Worm (Caenorhabditis elegans): ENCODE data around the gene ZC196.4.

- TF ChIP-seq ceh-36 (tag; optimal IDR thresholded peaks at IDR 0.05), result no peak
- no peak for TF ChIP-seq ama-1 (optimal IDR thresholded peaks at IDR 0.05)
- TF ChIP-seq hmg-4 (GFP tag; optimal IDR thresholded peaks at IDR 0.05), result no peak
- TF ChIP-seq tbx-37 (GFP tag; conservative IDR thresholded peaks at IDR 0.05), result no peak
- TF ChIP-seq tbx-11 (GFP tag; IDR thresholded peaks at IDR 0.05), result no peak
- no peak for TF ChIP-seq flt-1 (GFP tag; IDR thresholded peaks at IDR 0.05)
- TF ChIP-seq hmbx-1 (tag; optimal IDR thresholded peaks at IDR 0.05), result no peak
- no peak for TF ChIP-seq tra-4 (tag; optimal IDR thresholded peaks at IDR 0.05)
- TF ChIP-seq B0310.2 (tag; optimal IDR thresholded peaks at IDR 0.05), result no peak
These were observed 16.7 kb upstream of the ZC196.4 start, which contains the start of gene glr-5 for ce11 chrV:8716175-8716574.

Data from whole organism, early embryonic.